Worm (Caenorhabditis elegans): ENCODE measurements around the gene agt-1.
A peak's percentile ranks its signal among the peaks of the same experiment; 100 is the strongest.

agt-1 gene

DNA sequence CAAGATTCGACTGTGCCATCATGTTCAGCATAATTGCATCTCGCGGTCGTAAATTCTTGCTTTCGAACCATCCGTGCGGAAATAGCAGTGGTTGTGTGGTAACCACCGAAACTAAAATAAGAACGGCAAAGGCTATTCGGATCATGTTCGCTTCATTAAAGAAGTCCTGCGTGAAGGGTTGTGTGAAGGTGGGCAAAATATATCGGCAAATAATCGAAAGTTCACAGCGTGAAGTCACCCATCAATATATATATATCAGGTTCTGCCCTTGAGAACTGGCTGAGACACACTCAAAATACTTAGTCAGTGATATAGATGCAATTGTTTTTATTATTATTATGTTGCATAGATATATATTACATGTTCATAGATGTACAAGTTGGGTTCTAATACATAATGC lies 38.8 kb upstream of the agt-1 start, which contains the start of gene Y62E10A.19:
Y62E10A.19 (minus strand) TSS at position 289 of the 400 bp plus-strand sequence.
- no peak for TF ChIP-seq ztf-18 (tag; optimal IDR thresholded peaks at IDR 0.05)
- no peak for TF ChIP-seq efl-1 (GFP tag; optimal IDR thresholded peaks at IDR 0.05)
- no peak for TF ChIP-seq unc-130 (GFP tag; optimal IDR thresholded peaks at IDR 0.05)
- TF ChIP-seq ZK185.1 (tag; optimal IDR thresholded peaks at IDR 0.05; ENCODE audit: poor library complexity, severe bottlenecking): no peak
- TF ChIP-seq F10E7.11 (tag; optimal IDR thresholded peaks at IDR 0.05): no peak

- TF ChIP-seq ceh-91 (GFP tag; IDR thresholded peaks at IDR 0.05) (0 out of 2 replicates have a peak, but pooled peaks have one; percentile 32), mel-28 (tag; optimal IDR thresholded peaks at IDR 0.05; ENCODE audit: borderline replicate concordance) (no peak), madf-6 (GFP tag; IDR thresholded peaks at IDR 0.05) (peak; percentile 66), efl-1 (GFP tag; optimal IDR thresholded peaks at IDR 0.05) (peak; percentile 64), lin-26 (GFP tag; IDR thresholded peaks at IDR 0.05) (no peak), akir-1 (GFP tag; optimal IDR thresholded peaks at IDR 0.05) (no peak), ztf-22 (GFP tag; optimal IDR thresholded peaks at IDR 0.05) (no peak), B0261.1 (tag; optimal IDR thresholded peaks at IDR 0.05) (no peak), snpc-1.3 (tag; optimal IDR thresholded peaks at IDR 0.05; ENCODE audit: insufficient read depth) (peak; percentile 17), lsl-1 (GFP tag; optimal IDR thresholded peaks at IDR 0.05) (peak; percentile 81), madf-8 (GFP tag; conservative IDR thresholded peaks at IDR 0.05) (no peak), hsf-1 (GFP tag; IDR thresholded peaks at IDR 0.05) (peak; percentile 89), F33H1.4 (GFP tag; IDR thresholded peaks at IDR 0.05) (peak; percentile 59), snpc-4 (GFP tag; optimal IDR thresholded peaks at IDR 0.05) (no peak), snpc-4 (tag; optimal IDR thresholded peaks at IDR 0.05) (peak in 1 of 4 experiments; percentile 36)
These were observed 31.5 kb upstream of the agt-1 start, which contains the start of the genes memi-2 and cyp-31A5 for ce11 chrIV:13400456-13401364. TSS of gene memi-2 (minus strand) at chrIV:13400506. TSS of gene cyp-31A5 (plus strand) at chrIV:13401289.

DNA sequence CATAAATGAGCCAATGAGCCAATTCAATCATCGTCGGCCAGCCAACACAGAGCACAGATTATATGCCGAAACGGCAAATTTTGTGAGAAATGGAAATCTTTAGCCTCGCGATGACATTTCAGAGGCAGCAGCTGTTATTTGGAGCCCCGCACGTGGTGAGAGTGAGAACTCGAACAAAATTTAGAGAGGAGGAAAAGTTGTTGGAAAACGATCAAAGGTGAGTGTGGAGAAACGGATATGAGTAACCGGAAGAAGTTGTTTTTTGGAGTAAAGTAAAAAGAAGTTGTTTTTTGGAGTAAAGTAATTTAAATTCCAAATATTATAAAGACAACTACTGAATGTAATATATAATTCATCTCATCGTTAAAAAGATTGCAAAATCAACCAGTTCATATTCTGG lies 29.5 kb upstream of the agt-1 start, which contains the start of gene Y62E10A.13:
Y62E10A.13 (minus strand) TSS at position 326 of the 400 bp plus-strand sequence.
- TF ChIP-seq nhr-80 (tag; optimal IDR thresholded peaks at IDR 0.05) (no peak), mcd-1 (GFP tag; IDR thresholded peaks at IDR 0.05) (no peak), hlh-12 (tag; optimal IDR thresholded peaks at IDR 0.05) (no peak), bed-1 (GFP tag; IDR thresholded peaks at IDR 0.05) (0 out of 2 replicates have a peak, but pooled peaks have one; percentile 34), ztf-3 (GFP tag; optimal IDR thresholded peaks at IDR 0.05) (no peak), egl-18 (GFP tag; IDR thresholded peaks at IDR 0.05) (no peak), nfyb-1 (GFP tag; IDR thresholded peaks at IDR 0.05) (no peak), chd-7 (tag; optimal IDR thresholded peaks at IDR 0.05) (peak; percentile 50), nhr-90 (tag; optimal IDR thresholded peaks at IDR 0.05) (no peak), unc-62 (GFP tag; optimal IDR thresholded peaks at IDR 0.05) (no peak), ceh-91 (GFP tag; IDR thresholded peaks at IDR 0.05) (no peak), madf-6 (GFP tag; IDR thresholded peaks at IDR 0.05) (peak; percentile 64), Y95B8A.8 (GFP tag; IDR thresholded peaks at IDR 0.05) (no peak), attf-5 (GFP tag; optimal IDR thresholded peaks at IDR 0.05) (no peak), C06A6.2 (GFP tag; conservative IDR thresholded peaks at IDR 0.05) (no peak), hsf-1 (GFP tag; IDR thresholded peaks at IDR 0.05) (peak; percentile 63; the same call in 1 of the 2 replicates), somi-1 (GFP tag; optimal IDR thresholded peaks at IDR 0.05) (no peak), ZK185.1 (tag; optimal IDR thresholded peaks at IDR 0.05; ENCODE audit: poor library complexity, severe bottlenecking) (no peak), cebp-1 (GFP tag; IDR thresholded peaks at IDR 0.05) (no peak), cebp-1 (tag; optimal IDR thresholded peaks at IDR 0.05) (no peak), ceh-79 (tag; optimal IDR thresholded peaks at IDR 0.05) (peak; percentile 39), ztf-6 (GFP tag; IDR thresholded peaks at IDR 0.05) (no peak), lin-35 (GFP tag; optimal IDR thresholded peaks at IDR 0.05) (no peak), mes-4 (tag; optimal IDR thresholded peaks at IDR 0.05) (no peak), lsl-1 (GFP tag; optimal IDR thresholded peaks at IDR 0.05) (peak; percentile 28), repo-1 (tag; optimal IDR thresholded peaks at IDR 0.05) (peak; percentile 4), snpc-3.4 (tag; optimal IDR thresholded peaks at IDR 0.05) (peak; percentile 24), F22D6.2 (tag; optimal IDR thresholded peaks at IDR 0.05) (no peak), F39B2.1 (GFP tag; IDR thresholded peaks at IDR 0.05) (no peak)
